ENCODE assay signal across 4 fruit fly cellular contexts in genomic region chr3L:13488129-13488876, dm6.
TF ChIP-seq lines count a peak whose summit lies in the region.

No protein-coding gene starts in this region.

- TF ChIP-seq CTCF in whole organism, embryonic (GFP tag; optimal IDR thresholded peaks at IDR 0.05; lab: Kevin White, UChicago) = no peak

TF ChIP-seq in whole organism, embryonic, 481 proteins besides CTCF, POLR2A, EP300 and RAD21 (continues in another document):
- TF ChIP-seq CG18262 (tag; optimal IDR thresholded peaks at IDR 0.05; lab: Kevin White, UChicago) = peak; percentile 13
- TF ChIP-seq aop (GFP tag; IDR thresholded peaks at IDR 0.05; lab: Robert Waterston, UW) = no peak
- TF ChIP-seq C15 (GFP tag; IDR thresholded peaks at IDR 0.05; lab: Robert Waterston, UW) = no peak
- no peak for TF ChIP-seq CG3281 (GFP tag; optimal IDR thresholded peaks at IDR 0.05; lab: Kevin White, UChicago)
- no peak for TF ChIP-seq ems (GFP tag; optimal IDR thresholded peaks at IDR 0.05; lab: Kevin White, UChicago)
- TF ChIP-seq Rfx (GFP tag; IDR thresholded peaks at IDR 0.05; lab: Robert Waterston, UW) = peak; percentile 44; the same call in 1 of the 2 replicates
- TF ChIP-seq CG8478 (optimal IDR thresholded peaks at IDR 0.05; lab: Kevin White, UChicago) = no peak
- TF ChIP-seq gsb-n (tag; optimal IDR thresholded peaks at IDR 0.05; lab: Kevin White, UChicago) = no peak
- TF ChIP-seq Sry-β (GFP tag; optimal IDR thresholded peaks at IDR 0.05; lab: Kevin White, UChicago) = no peak
- peak in 1 of 2 experiments; percentile 4 for TF ChIP-seq chif (GFP tag; optimal IDR thresholded peaks at IDR 0.05; lab: Kevin White, UChicago)
- TF ChIP-seq BtbVII (GFP tag; optimal IDR thresholded peaks at IDR 0.05; lab: Kevin White, UChicago) = no peak
- no peak for TF ChIP-seq bigmax (GFP tag; optimal IDR thresholded peaks at IDR 0.05; lab: Kevin White, UChicago)
- no peak for TF ChIP-seq ash1 (GFP tag; optimal IDR thresholded peaks at IDR 0.05; lab: Kevin White, UChicago)
- no peak for TF ChIP-seq CG7928 (GFP tag; optimal IDR thresholded peaks at IDR 0.05; lab: Kevin White, UChicago)
- peak; percentile 3 for TF ChIP-seq CG15269 (tag; optimal IDR thresholded peaks at IDR 0.05; lab: Kevin White, UChicago)
- no peak for TF ChIP-seq CG12071 (GFP tag; optimal IDR thresholded peaks at IDR 0.05; lab: Kevin White, UChicago)
- no peak for TF ChIP-seq luna (GFP tag; optimal IDR thresholded peaks at IDR 0.05; lab: Kevin White, UChicago)
- TF ChIP-seq CG1529 (GFP tag; optimal IDR thresholded peaks at IDR 0.05; lab: Kevin White, UChicago) = no peak
- TF ChIP-seq CG17361 (GFP tag; IDR thresholded peaks at IDR 0.05; lab: Robert Waterston, UW) = no peak
- no peak for TF ChIP-seq CG31365 (tag; optimal IDR thresholded peaks at IDR 0.05; lab: Kevin White, UChicago)
- TF ChIP-seq CG4617 (GFP tag; optimal IDR thresholded peaks at IDR 0.05; lab: Kevin White, UChicago; ENCODE audit: borderline replicate concordance) = no peak
- no peak for TF ChIP-seq CG7987 (GFP tag; optimal IDR thresholded peaks at IDR 0.05; lab: Kevin White, UChicago)
- TF ChIP-seq Atf3 (GFP tag; optimal IDR thresholded peaks at IDR 0.05; lab: Kevin White, UChicago) = no peak

TF ChIP-seq in whole organism, prepupa, 60 proteins besides CTCF, POLR2A, EP300 and RAD21 (continues in another document):
- TF ChIP-seq CG6792 (GFP tag; optimal IDR thresholded peaks at IDR 0.05; lab: Kevin White, UChicago) = peak; percentile 5
- TF ChIP-seq OdsH (GFP tag; optimal IDR thresholded peaks at IDR 0.05; lab: Kevin White, UChicago) = peak; percentile 9
- TF ChIP-seq CG6276 (GFP tag; optimal IDR thresholded peaks at IDR 0.05; lab: Kevin White, UChicago) = no peak
- TF ChIP-seq Sox14 (GFP tag; optimal IDR thresholded peaks at IDR 0.05; lab: Kevin White, UChicago) = peak; percentile 58
- peak; percentile 42 for TF ChIP-seq CG10669 (GFP tag; optimal IDR thresholded peaks at IDR 0.05; lab: Kevin White, UChicago)
- no peak for TF ChIP-seq ss (GFP tag; optimal IDR thresholded peaks at IDR 0.05; lab: Kevin White, UChicago)
- TF ChIP-seq pdm3 (GFP tag; optimal IDR thresholded peaks at IDR 0.05; lab: Kevin White, UChicago) = peak; percentile 3
- TF ChIP-seq CG3032 (tag; optimal IDR thresholded peaks at IDR 0.05; lab: Kevin White, UChicago) = no peak
- TF ChIP-seq CG3919 (GFP tag; optimal IDR thresholded peaks at IDR 0.05; lab: Kevin White, UChicago) = peak; percentile 14
- peak; percentile 28 for TF ChIP-seq CG34406 (GFP tag; optimal IDR thresholded peaks at IDR 0.05; lab: Kevin White, UChicago)
- peak; percentile 16; the same call in 1 of the 3 replicates for TF ChIP-seq eg (GFP tag; IDR thresholded peaks at IDR 0.05; lab: Robert Waterston, UW)
- no peak for TF ChIP-seq salr (GFP tag; optimal IDR thresholded peaks at IDR 0.05; lab: Kevin White, UChicago)
- TF ChIP-seq Eip93F (GFP tag; optimal IDR thresholded peaks at IDR 0.05; lab: Kevin White, UChicago) = no peak
- TF ChIP-seq CG1621 (tag; optimal IDR thresholded peaks at IDR 0.05; lab: Kevin White, UChicago) = no peak
- TF ChIP-seq Sox102F (GFP tag; optimal IDR thresholded peaks at IDR 0.05; lab: Kevin White, UChicago) = peak; percentile 60
- peak; percentile 57 for TF ChIP-seq CG31627 (GFP tag; optimal IDR thresholded peaks at IDR 0.05; lab: Kevin White, UChicago)
- peak; percentile 40; the same call in 1 of the 2 replicates for TF ChIP-seq CG15336 (GFP tag; IDR thresholded peaks at IDR 0.05; lab: Robert Waterston, UW)
- peak; percentile 45 for TF ChIP-seq CG7368 (GFP tag; optimal IDR thresholded peaks at IDR 0.05; lab: Kevin White, UChicago)
- no peak for TF ChIP-seq CG11762 (GFP tag; optimal IDR thresholded peaks at IDR 0.05; lab: Kevin White, UChicago; ENCODE audit: insufficient read depth)
- no peak for TF ChIP-seq fkh (GFP tag; optimal IDR thresholded peaks at IDR 0.05; lab: Kevin White, UChicago)
- no peak for TF ChIP-seq Hr38 (GFP tag; optimal IDR thresholded peaks at IDR 0.05; lab: Kevin White, UChicago)
- peak; percentile 88 for TF ChIP-seq esn (GFP tag; optimal IDR thresholded peaks at IDR 0.05; lab: Kevin White, UChicago)
- TF ChIP-seq CG6854 (GFP tag; optimal IDR thresholded peaks at IDR 0.05; lab: Kevin White, UChicago) = no peak
- TF ChIP-seq CG8319 (GFP tag; optimal IDR thresholded peaks at IDR 0.05; lab: Kevin White, UChicago) = peak; percentile 26

TF ChIP-seq in whole organism, pupa, 21 proteins besides CTCF, POLR2A, EP300 and RAD21:
- TF ChIP-seq CG8301 (tag; optimal IDR thresholded peaks at IDR 0.05; lab: Kevin White, UChicago) = peak; percentile 10
- TF ChIP-seq CG8159 (tag; optimal IDR thresholded peaks at IDR 0.05; lab: Kevin White, UChicago) = peak; percentile 44
- TF ChIP-seq Snoo (tag; optimal IDR thresholded peaks at IDR 0.05; lab: Kevin White, UChicago) = peak; percentile 50
- TF ChIP-seq CG4496 (GFP tag; IDR thresholded peaks at IDR 0.05; lab: Robert Waterston, UW) = no peak
- no peak for TF ChIP-seq rn (GFP tag; IDR thresholded peaks at IDR 0.05; lab: Robert Waterston, UW)
- no peak for TF ChIP-seq gl (tag; optimal IDR thresholded peaks at IDR 0.05; lab: Kevin White, UChicago)
- TF ChIP-seq CG13204 (GFP tag; optimal IDR thresholded peaks at IDR 0.05; lab: Kevin White, UChicago) = peak; percentile 7
- peak; percentile 26; the same call in 1 of the 2 replicates for TF ChIP-seq CG32121 (GFP tag; IDR thresholded peaks at IDR 0.05; lab: Robert Waterston, UW)
- peak; percentile 8; the same call in 1 of the 2 replicates for TF ChIP-seq Ets98B (GFP tag; IDR thresholded peaks at IDR 0.05; lab: Robert Waterston, UW)
- TF ChIP-seq CG34367 (tag; optimal IDR thresholded peaks at IDR 0.05; lab: Kevin White, UChicago) = no peak
- no peak for TF ChIP-seq D1 (tag; optimal IDR thresholded peaks at IDR 0.05; lab: Kevin White, UChicago)
- peak; percentile 34 for TF ChIP-seq CG14655 (GFP tag; optimal IDR thresholded peaks at IDR 0.05; lab: Kevin White, UChicago)
- TF ChIP-seq CG10348 (GFP tag; IDR thresholded peaks at IDR 0.05; lab: Robert Waterston, UW) = no peak
- TF ChIP-seq CG12605 (GFP tag; IDR thresholded peaks at IDR 0.05; lab: Robert Waterston, UW) = no peak
- TF ChIP-seq Pif1B (GFP tag; optimal IDR thresholded peaks at IDR 0.05; lab: Kevin White, UChicago) = no peak
- peak; percentile 6 for TF ChIP-seq CG9948 (tag; optimal IDR thresholded peaks at IDR 0.05; lab: Kevin White, UChicago)
- TF ChIP-seq Pif1A (GFP tag; optimal IDR thresholded peaks at IDR 0.05; lab: Kevin White, UChicago) = peak; percentile 1
- TF ChIP-seq EcR (GFP tag; optimal IDR thresholded peaks at IDR 0.05; lab: Kevin White, UChicago) = peak; percentile 2
- TF ChIP-seq fd96Ca (GFP tag; IDR thresholded peaks at IDR 0.05; lab: Robert Waterston, UW) = no peak
- peak; percentile 17 for TF ChIP-seq CG15710 (tag; optimal IDR thresholded peaks at IDR 0.05; lab: Kevin White, UChicago)
- TF ChIP-seq CG17806 (tag; optimal IDR thresholded peaks at IDR 0.05; lab: Kevin White, UChicago) = peak; percentile 26
TF ChIP-seq in whole organism, pupa: peak in this region for 12.

TF ChIP-seq in whole organism, wandering third instar larva, 38 proteins besides CTCF, POLR2A, EP300 and RAD21:
- TF ChIP-seq rgr (GFP tag; optimal IDR thresholded peaks at IDR 0.05; lab: Kevin White, UChicago) (peak; percentile 38), HLH106 (tag; optimal IDR thresholded peaks at IDR 0.05; lab: Kevin White, UChicago) (peak; percentile 9), dsf (GFP tag; optimal IDR thresholded peaks at IDR 0.05; lab: Kevin White, UChicago; ENCODE audit: borderline replicate concordance) (no peak), ey (GFP tag; optimal IDR thresholded peaks at IDR 0.05; lab: Kevin White, UChicago) (peak; percentile 39), sage (GFP tag; optimal IDR thresholded peaks at IDR 0.05; lab: Kevin White, UChicago) (no peak), usp (GFP tag; optimal IDR thresholded peaks at IDR 0.05; lab: Kevin White, UChicago) (no peak), fru (GFP tag; optimal IDR thresholded peaks at IDR 0.05; lab: Kevin White, UChicago) (peak; percentile 35), Jra (GFP tag; optimal IDR thresholded peaks at IDR 0.05; lab: Kevin White, UChicago) (peak; percentile 34), psq (GFP tag; optimal IDR thresholded peaks at IDR 0.05; lab: Kevin White, UChicago) (peak; percentile 3), Rel (GFP tag; optimal IDR thresholded peaks at IDR 0.05; lab: Kevin White, UChicago) (no peak), Rel (tag; optimal IDR thresholded peaks at IDR 0.05; lab: Kevin White, UChicago) (peak; percentile 37), Sp1 (GFP tag; optimal IDR thresholded peaks at IDR 0.05; lab: Kevin White, UChicago) (peak; percentile 33), Dif (GFP tag; optimal IDR thresholded peaks at IDR 0.05; lab: Kevin White, UChicago; ENCODE audit: partially characterized antibody) (peak; percentile 8), CrebA (GFP tag; optimal IDR thresholded peaks at IDR 0.05; lab: Kevin White, UChicago; ENCODE audit: borderline replicate concordance) (no peak), h (GFP tag; optimal IDR thresholded peaks at IDR 0.05; lab: Kevin White, UChicago) (no peak), Mio (GFP tag; optimal IDR thresholded peaks at IDR 0.05; lab: Kevin White, UChicago) (peak; percentile 10), woc (GFP tag; optimal IDR thresholded peaks at IDR 0.05; lab: Kevin White, UChicago) (peak; percentile 71), CG32264 (GFP tag; optimal IDR thresholded peaks at IDR 0.05; lab: Kevin White, UChicago) (no peak), Hnf4 (GFP tag; optimal IDR thresholded peaks at IDR 0.05; lab: Kevin White, UChicago) (no peak), br (GFP tag; optimal IDR thresholded peaks at IDR 0.05; lab: Kevin White, UChicago) (peak; percentile 48), OdsH (GFP tag; optimal IDR thresholded peaks at IDR 0.05; lab: Kevin White, UChicago) (peak; percentile 30), foxo (GFP tag; optimal IDR thresholded peaks at IDR 0.05; lab: Kevin White, UChicago) (peak in 1 of 2 experiments; percentile 52), Hr78 (GFP tag; optimal IDR thresholded peaks at IDR 0.05; lab: Kevin White, UChicago) (no peak), dmrt93B (GFP tag; optimal IDR thresholded peaks at IDR 0.05; lab: Kevin White, UChicago) (peak; percentile 38)

Comparison
In these comparisons a context has a peak if more than half of its experiments do, and no peak if none do; other contexts are left out.
1. Of the 7 proteins assayed by ChIP-seq in both whole organism, embryonic and whole organism, prepupa: peak only in whole organism, embryonic: CG16779; only in whole organism, prepupa: Gug, Hr39 and Sox102F; in both: none; in neither: 3.